Fruit fly (Drosophila melanogaster) whole organism, embryonic: ENCODE measurements around the gene Eh.

ENCODE experiments used
- CG10321 ChIP-seq: fragments of 200-800 bp; sonication (Bioruptor generic); IDR thresholded peaks from 2 replicates; pipeline ENCODE4 v1.3.6; 2022; ENCODE audit warnings: missing biosample characterization, missing genetic modification characterization
- CG11085 ChIP-seq: fragments of 200-800 bp; sonication (Bioruptor generic); IDR thresholded peaks from 2 replicates; pipeline ENCODE4 v1.3.6; 2022; ENCODE audit warnings: missing biosample characterization, missing genetic modification characterization
- CG11247 ChIP-seq: fragments of 200-800 bp; sonication (Bioruptor generic); IDR thresholded peaks from 2 replicates; pipeline ENCODE4 v1.3.6; 2022; ENCODE audit warnings: missing biosample characterization, missing genetic modification characterization
- CG13287 ChIP-seq: fragments of 200-800 bp; sonication (Bioruptor generic); IDR thresholded peaks from 2 replicates; pipeline ENCODE4 v1.3.6; 2022; ENCODE audit warnings: missing biosample characterization, missing genetic modification characterization; ENCODE audit not compliant: partially characterized antibody
- CG14667 ChIP-seq: fragments of 200-800 bp; sonication (Bioruptor generic); IDR thresholded peaks from 2 replicates; pipeline ENCODE4 v1.3.6; 2022; ENCODE audit warnings: missing biosample characterization, missing genetic modification characterization
- CG14710 ChIP-seq: fragments of 200-800 bp; sonication (Bioruptor generic); optimal IDR thresholded peaks from 3 replicates; lab custom pipeline; 2019; ENCODE audit warnings: missing biosample characterization, mild to moderate bottlenecking, missing genetic modification characterization, moderate library complexity
- CG18476 ChIP-seq: fragments of 200-800 bp; sonication (Bioruptor generic); optimal IDR thresholded peaks from 2 replicates; lab custom pipeline; 2016; ENCODE audit warnings: missing biosample characterization, mild to moderate bottlenecking, missing genetic modification characterization
- CG30431 ChIP-seq: fragments of 200-800 bp; sonication (Bioruptor generic); optimal IDR thresholded peaks from 2 replicates; lab custom pipeline; 2017; ENCODE audit warnings: missing biosample characterization, missing genetic modification characterization
- CG31365 ChIP-seq: fragments of 200-800 bp; sonication (Bioruptor generic); optimal IDR thresholded peaks from 2 replicates; lab custom pipeline; 2018; ENCODE audit warnings: missing biosample characterization, mild to moderate bottlenecking, missing genetic modification characterization
- CG31441 ChIP-seq: fragments of 200-800 bp; sonication (Bioruptor generic); IDR thresholded peaks from 2 replicates; pipeline ENCODE4 v1.3.6; 2022; ENCODE audit warnings: missing biosample characterization, missing genetic modification characterization
- CG3995 ChIP-seq: fragments of 200-800 bp; sonication (Bioruptor generic); optimal IDR thresholded peaks from 3 replicates; lab custom pipeline; 2016; ENCODE audit warnings: missing biosample characterization, missing genetic modification characterization
- CG4404 ChIP-seq: fragments of 200-800 bp; sonication (Bioruptor generic); IDR thresholded peaks from 2 replicates; pipeline ENCODE4 v1.3.6; 2022; ENCODE audit warnings: missing biosample characterization, missing genetic modification characterization
- CG4617 ChIP-seq: fragments of 200-800 bp; sonication (Bioruptor generic); optimal IDR thresholded peaks from 3 replicates; lab custom pipeline; 2016; ENCODE audit warnings: missing biosample characterization, missing genetic modification characterization, borderline replicate concordance
- CG8478 ChIP-seq: fragments of >200 bp; optimal IDR thresholded peaks from 2 replicates; lab custom pipeline; 2018
- D19A ChIP-seq: fragments of 200-800 bp; optimal IDR thresholded peaks from 3 replicates; lab custom pipeline; 2019; ENCODE audit warnings: missing biosample characterization, mild to moderate bottlenecking, missing genetic modification characterization, moderate library complexity
- Dfd ChIP-seq, 2 experiments: fragments of >200 bp; optimal IDR thresholded peaks; 2 replicates each; lab custom pipeline; 2017; ENCODE audit warnings: missing biosample characterization in 2 of 2, missing genetic modification characterization in 2 of 2
- Dip2 ChIP-seq: fragments of 200-800 bp; sonication (Bioruptor generic); IDR thresholded peaks from 2 replicates; pipeline ENCODE4 v1.3.6; 2022; ENCODE audit warnings: missing biosample characterization, missing genetic modification characterization
- Dp ChIP-seq: fragments of 200-800 bp; sonication (Bioruptor generic); optimal IDR thresholded peaks from 2 replicates; lab custom pipeline; 2018; ENCODE audit warnings: missing biosample characterization, mild to moderate bottlenecking, missing genetic modification characterization, moderate library complexity
- Elba2 ChIP-seq: fragments of 200-800 bp; sonication (Bioruptor generic); optimal IDR thresholded peaks from 3 replicates; lab custom pipeline; 2016; ENCODE audit warnings: missing biosample characterization, missing genetic modification characterization
- Gug ChIP-seq: fragments of 200-800 bp; sonication (Bioruptor generic); IDR thresholded peaks from 4 replicates; pipeline ENCODE4 v1.3.6; 2022; ENCODE audit warnings: missing biosample characterization, missing genetic modification characterization
- HmgZ ChIP-seq: fragments of 200-800 bp; sonication (Bioruptor generic); optimal IDR thresholded peaks from 2 replicates; lab custom pipeline; 2018; ENCODE audit warnings: missing biosample characterization, mild to moderate bottlenecking, missing genetic modification characterization
- Hr3 ChIP-seq: fragments of 200-800 bp; sonication (Bioruptor generic); optimal IDR thresholded peaks from 3 replicates; lab custom pipeline; 2016; ENCODE audit warnings: missing biosample characterization, missing genetic modification characterization
- Lim3 ChIP-seq: fragments of 200-800 bp; sonication (Bioruptor generic); IDR thresholded peaks from 2 replicates; pipeline ENCODE4 v1.3.6; 2022; ENCODE audit warnings: missing biosample characterization, missing genetic modification characterization
- MBD-R2 ChIP-seq: fragments of 200-800 bp; sonication (Bioruptor generic); IDR thresholded peaks from 2 replicates; pipeline ENCODE4 v1.3.6; 2022; ENCODE audit warnings: missing biosample characterization, missing genetic modification characterization
- Nf-YC ChIP-seq: fragments of 200-800 bp; optimal IDR thresholded peaks from 3 replicates; lab custom pipeline; 2019; ENCODE audit warnings: missing biosample characterization, mild to moderate bottlenecking, missing genetic modification characterization, moderate library complexity
- Poxn ChIP-seq: fragments of 200-800 bp; sonication (Bioruptor generic); IDR thresholded peaks from 2 replicates; pipeline ENCODE4 v1.3.6; 2022; ENCODE audit warnings: missing biosample characterization, missing genetic modification characterization
- Rx ChIP-seq: fragments of 200-800 bp; sonication (Bioruptor generic); IDR thresholded peaks from 2 replicates; pipeline ENCODE4 v1.3.6; 2022; ENCODE audit warnings: missing biosample characterization, missing genetic modification characterization
- Side ChIP-seq: fragments of 200-800 bp; sonication (Bioruptor generic); optimal IDR thresholded peaks from 2 replicates; lab custom pipeline; 2016; ENCODE audit warnings: missing biosample characterization, missing genetic modification characterization
- Taf1 ChIP-seq: fragments of 200-800 bp; sonication (Bioruptor generic); IDR thresholded peaks from 2 replicates; pipeline ENCODE4 v1.3.6; 2022; ENCODE audit warnings: missing biosample characterization, missing genetic modification characterization
- ato ChIP-seq: fragments of 200-800 bp; sonication (Bioruptor generic); IDR thresholded peaks from 2 replicates; pipeline ENCODE4 v1.3.6; 2022; ENCODE audit warnings: missing biosample characterization, missing genetic modification characterization; ENCODE audit not compliant: partially characterized antibody
- bowl ChIP-seq: fragments of 200-800 bp; sonication (Bioruptor generic); IDR thresholded peaks from 2 replicates; pipeline ENCODE4 v1.3.6; 2022; ENCODE audit warnings: missing biosample characterization, missing genetic modification characterization
- cas ChIP-seq: fragments of 200-800 bp; sonication (Bioruptor generic); IDR thresholded peaks from 2 replicates; pipeline ENCODE4 v1.3.6; 2022; ENCODE audit warnings: missing biosample characterization, missing genetic modification characterization
- ci ChIP-seq: fragments of 200-800 bp; sonication (Bioruptor generic); IDR thresholded peaks from 3 replicates; pipeline ENCODE4 v1.3.6; 2022; ENCODE audit warnings: missing biosample characterization, missing genetic modification characterization
- dpn ChIP-seq, 2 experiments: fragments of 200-800 bp; sonication (Bioruptor generic); optimal IDR thresholded peaks; 3 replicates each; lab custom pipeline; 2016; ENCODE audit warnings: missing biosample characterization in 2 of 2, missing genetic modification characterization in 2 of 2
- ewg ChIP-seq: fragments of 200-800 bp; sonication (Bioruptor generic); optimal IDR thresholded peaks from 3 replicates; lab custom pipeline; 2017; ENCODE audit warnings: mild to moderate bottlenecking, missing biosample characterization, missing genetic modification reagents, missing genetic modification characterization
- fd96Cb ChIP-seq: fragments of 200-800 bp; sonication (Bioruptor generic); optimal IDR thresholded peaks from 2 replicates; lab custom pipeline; 2018; ENCODE audit warnings: missing biosample characterization, mild to moderate bottlenecking, missing genetic modification characterization, moderate library complexity
- gt ChIP-seq: fragments of 200-800 bp; sonication (Bioruptor generic); IDR thresholded peaks from 2 replicates; pipeline ENCODE4 v1.3.6; 2022; ENCODE audit warnings: missing biosample characterization, missing genetic modification characterization
- hkb ChIP-seq, 2 experiments: fragments of 200-800 bp in 1 of 2; fragments of >200 bp in 1 of 2; sonication (Bioruptor generic) in 1 of 2; IDR thresholded peaks in 1 of 2; optimal IDR thresholded peaks in 1 of 2; 2 replicates each; pipeline versions ENCODE4 v1.3.6 to Lab custom; 2017 to 2022; ENCODE audit warnings: missing biosample characterization in 1 of 2, missing genetic modification characterization in 1 of 2
- ind ChIP-seq: fragments of 200-800 bp; sonication (Bioruptor generic); optimal IDR thresholded peaks from 3 replicates; lab custom pipeline; 2016; ENCODE audit warnings: missing biosample characterization, missing genetic modification characterization
- inv ChIP-seq: fragments of 200-800 bp; sonication (Bioruptor generic); IDR thresholded peaks from 2 replicates; pipeline ENCODE4 v1.3.6; 2022; ENCODE audit warnings: missing biosample characterization, missing genetic modification characterization; ENCODE audit not compliant: partially characterized antibody
- jigr1 ChIP-seq: fragments of 200-800 bp; sonication (Bioruptor generic); IDR thresholded peaks from 3 replicates; pipeline ENCODE4 v1.3.6; 2022; ENCODE audit warnings: missing biosample characterization, missing genetic modification characterization
- luna ChIP-seq: fragments of 200-800 bp; sonication (Bioruptor generic); optimal IDR thresholded peaks from 2 replicates; lab custom pipeline; 2016; ENCODE audit warnings: missing biosample characterization, missing genetic modification characterization
- nmo ChIP-seq: fragments of 200-800 bp; sonication (Bioruptor generic); optimal IDR thresholded peaks from 2 replicates; lab custom pipeline; 2018; ENCODE audit warnings: missing biosample characterization, mild to moderate bottlenecking, missing genetic modification characterization, moderate library complexity
- peb ChIP-seq: fragments of 200-800 bp; sonication (Bioruptor generic); IDR thresholded peaks from 2 replicates; pipeline ENCODE4 v1.3.6; 2022; ENCODE audit warnings: missing biosample characterization, missing genetic modification characterization
- prd ChIP-seq, 3 experiments: fragments of >200 bp in 2 of 3; fragments of 200-800 bp in 1 of 3; sonication (Bioruptor generic) in 1 of 3; optimal IDR thresholded peaks in 2 of 3; IDR thresholded peaks in 1 of 3; 2 replicates in 2 of 3; 3 replicates in 1 of 3; pipeline versions ENCODE4 v1.3.6 to Lab custom; 2017 to 2022; ENCODE audit warnings: missing biosample characterization in 1 of 3, missing genetic modification characterization in 1 of 3
- row ChIP-seq: fragments of 200-800 bp; sonication (Bioruptor generic); IDR thresholded peaks from 3 replicates; pipeline ENCODE4 v1.3.6; 2022; ENCODE audit warnings: missing biosample characterization, missing genetic modification characterization
- scrt ChIP-seq: fragments of 200-800 bp; sonication (Bioruptor generic); optimal IDR thresholded peaks from 2 replicates; lab custom pipeline; 2018; ENCODE audit warnings: missing biosample characterization, mild to moderate bottlenecking, missing genetic modification characterization, moderate library complexity
- slbo ChIP-seq: fragments of 200-800 bp; sonication (Bioruptor generic); IDR thresholded peaks from 2 replicates; pipeline ENCODE4 v1.3.6; 2022; ENCODE audit warnings: missing biosample characterization, missing genetic modification characterization
- tna ChIP-seq: fragments of 200-800 bp; sonication (Bioruptor generic); IDR thresholded peaks from 2 replicates; pipeline ENCODE4 v1.3.6; 2022; ENCODE audit warnings: missing biosample characterization, missing genetic modification characterization; ENCODE audit not compliant: partially characterized antibody
- ttk ChIP-seq: fragments of 200-800 bp; sonication (Bioruptor generic); IDR thresholded peaks from 2 replicates; pipeline ENCODE4 v2.1.2; 2022; ENCODE audit warnings: missing biosample characterization, missing genetic modification characterization

Gene Eh

DNA sequence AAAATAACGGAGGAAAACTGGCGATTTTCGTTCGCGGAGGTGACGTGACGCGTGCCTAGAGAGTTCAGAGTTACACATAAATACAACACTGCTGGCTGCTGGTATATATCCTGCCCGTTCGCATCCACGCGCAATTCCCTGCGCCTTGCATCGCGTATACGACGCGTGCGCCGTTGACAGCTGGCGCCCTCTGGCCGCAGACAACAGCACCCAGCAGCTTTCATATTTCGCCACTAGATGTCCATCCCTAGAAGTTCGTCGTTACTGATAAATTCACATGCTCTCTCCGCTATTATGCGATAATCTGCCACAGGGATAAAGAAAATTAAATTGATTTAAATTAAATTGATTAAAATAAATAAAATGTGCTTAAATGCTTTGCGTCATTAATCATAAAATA, 46.2 kb downstream of the Eh start, which contains the start of gene Sur-8 (continued):
- TF ChIP-seq hkb (optimal IDR thresholded peaks at IDR 0.05; lab: Kevin White, UChicago) = no peak
- TF ChIP-seq hkb (GFP tag; IDR thresholded peaks at IDR 0.05; lab: Robert Waterston, UW) = peak; percentile 56; the same call in 1 of the 2 replicates
- 0 out of 2 replicates have a peak, but pooled peaks have one; percentile 24 for TF ChIP-seq cas (GFP tag; lab: Robert Waterston, UW)
- TF ChIP-seq slbo (GFP tag; lab: Robert Waterston, UW) = peak; percentile 87
- TF ChIP-seq Elba2 = no peak
- no peak for TF ChIP-seq D19A
- no peak for TF ChIP-seq CG10321 (GFP tag; lab: Robert Waterston, UW)
- peak; percentile 62; the same call in 2 of the 4 replicates for TF ChIP-seq Gug (GFP tag; lab: Robert Waterston, UW)
- TF ChIP-seq Taf1 (GFP tag; lab: Robert Waterston, UW) = 0 out of 2 replicates have a peak, but pooled peaks have one; percentile 27
- TF ChIP-seq CG31365 (tag; lab: Kevin White, UChicago) = peak; percentile 11
- no peak for TF ChIP-seq CG8478 (lab: Kevin White, UChicago)
- TF ChIP-seq ttk (GFP tag; lab: Robert Waterston, UW) = peak; percentile 64
- peak; percentile 40 for TF ChIP-seq CG30431 (GFP tag; lab: Kevin White, UChicago)
- TF ChIP-seq CG11247 (GFP tag; lab: Robert Waterston, UW) = peak; percentile 89
- TF ChIP-seq dpn (GFP tag; optimal IDR thresholded peaks at IDR 0.05; lab: Kevin White, UChicago) = peak; percentile 72 to 77
- no peak for TF ChIP-seq gt
- TF ChIP-seq Hr3 (GFP tag; lab: Kevin White, UChicago) = peak; percentile 63
- peak; percentile 70 for TF ChIP-seq Rx (GFP tag; lab: Robert Waterston, UW)
- peak; percentile 2 for TF ChIP-seq Side (GFP tag; lab: Kevin White, UChicago)
- no peak for TF ChIP-seq prd (optimal IDR thresholded peaks at IDR 0.05; lab: Kevin White, UChicago)
- TF ChIP-seq prd (GFP tag; IDR thresholded peaks at IDR 0.05; lab: Robert Waterston, UW) = peak; percentile 75
- TF ChIP-seq tna (GFP tag; lab: Robert Waterston, UW) = 0 out of 2 replicates have a peak, but pooled peaks have one; percentile 20
- peak; percentile 20; the same call in 1 of the 2 replicates for TF ChIP-seq CG31441
- 0 out of 3 replicates have a peak, but pooled peaks have one; percentile 22 for TF ChIP-seq row
- TF ChIP-seq Poxn (GFP tag; lab: Robert Waterston, UW) = no peak
- peak; percentile 44 for TF ChIP-seq nmo (GFP tag; lab: Kevin White, UChicago)
- TF ChIP-seq fd96Cb = peak; percentile 1
- TF ChIP-seq CG18476 (GFP tag; lab: Kevin White, UChicago) = no peak
- peak; percentile 35 for TF ChIP-seq CG3995 (GFP tag; lab: Kevin White, UChicago)
- TF ChIP-seq CG11085 (GFP tag; lab: Robert Waterston, UW) = peak; percentile 66
- peak; percentile 86 for TF ChIP-seq ci
- no peak for TF ChIP-seq peb (GFP tag; lab: Robert Waterston, UW)
- TF ChIP-seq, all 482 proteins: peak for 292

DNA sequence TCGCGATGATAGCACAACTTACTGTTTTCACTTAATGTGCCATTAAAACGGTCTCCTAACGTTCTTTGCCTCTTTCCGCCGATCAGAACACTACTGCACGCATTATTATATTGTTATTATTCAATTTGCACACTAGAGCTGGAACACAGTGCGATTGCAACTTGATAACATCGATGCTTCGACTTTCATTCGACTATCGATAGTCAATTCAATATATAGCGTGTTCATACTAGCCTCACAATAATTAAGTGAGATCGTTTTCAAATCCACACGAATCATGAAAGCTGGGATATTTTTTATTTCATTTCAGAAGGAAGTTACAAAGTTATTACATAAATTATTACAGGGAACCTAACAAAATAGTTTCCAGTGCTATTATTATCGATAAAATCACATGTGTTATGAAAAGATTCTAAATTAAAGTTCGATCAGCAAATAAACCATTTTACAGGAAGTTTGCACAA, 47.3 kb downstream of the Eh start:
- TF ChIP-seq CG14710 (tag; lab: Kevin White, UChicago) = peak; percentile 2
- TF ChIP-seq CG4404 (GFP tag; lab: Robert Waterston, UW) = no peak
- peak; percentile 81 for TF ChIP-seq ato
- TF ChIP-seq scrt (GFP tag; lab: Kevin White, UChicago) = peak; percentile 28
- peak; percentile 65 for TF ChIP-seq MBD-R2 (GFP tag; lab: Robert Waterston, UW)
- TF ChIP-seq HmgZ = peak; percentile 84
- no peak for TF ChIP-seq CG14667
- no peak for TF ChIP-seq jigr1
- TF ChIP-seq dpn (GFP tag; optimal IDR thresholded peaks at IDR 0.05; lab: Kevin White, UChicago) = peak; percentile 61 to 70
- peak; percentile 79 for TF ChIP-seq CG4617 (GFP tag; lab: Kevin White, UChicago)
- TF ChIP-seq inv = peak; percentile 79
- no peak for TF ChIP-seq Dfd (GFP tag; optimal IDR thresholded peaks at IDR 0.05; lab: Kevin White, UChicago)
- peak; percentile 33 for TF ChIP-seq ind (GFP tag; lab: Kevin White, UChicago)
- TF ChIP-seq Lim3 = no peak
- TF ChIP-seq fd96Cb = no peak
- TF ChIP-seq Dp (GFP tag; lab: Kevin White, UChicago) = peak; percentile 57
- no peak for TF ChIP-seq bowl (GFP tag; lab: Robert Waterston, UW)
- TF ChIP-seq Nf-YC (tag; lab: Kevin White, UChicago) = peak; percentile 50
- TF ChIP-seq Dip2 (GFP tag; lab: Robert Waterston, UW) = no peak
- TF ChIP-seq luna (GFP tag; lab: Kevin White, UChicago) = peak; percentile 52
- peak; percentile 16 for TF ChIP-seq ewg (GFP tag; lab: Kevin White, UChicago)
- TF ChIP-seq CG13287 (GFP tag; lab: Robert Waterston, UW) = peak; percentile 86
